Fruit fly (Drosophila melanogaster) whole organism, wandering third instar larva: ENCODE data around the gene sala.

Source experiments
- Myc ChIP-seq: fragments of >200 bp; optimal IDR thresholded peaks from 2 replicates; lab custom pipeline; 2017
- dsf ChIP-seq: sonication (Bioruptor generic); optimal IDR thresholded peaks from 2 replicates; lab custom pipeline; 2016; ENCODE audit warnings: missing biosample characterization, missing genetic modification characterization, borderline replicate concordance
- pan ChIP-seq: fragments of >200 bp; optimal IDR thresholded peaks from 2 replicates; lab custom pipeline; 2017
- sage ChIP-seq: fragments of 200-800 bp; sonication (Bioruptor generic); optimal IDR thresholded peaks from 2 replicates; lab custom pipeline; 2016; ENCODE audit warnings: missing biosample characterization, mild to moderate bottlenecking, missing genetic modification characterization
- woc ChIP-seq: sonication (Bioruptor generic); optimal IDR thresholded peaks from 2 replicates; lab custom pipeline; 2016; ENCODE audit warnings: missing biosample characterization, mild to moderate bottlenecking, missing genetic modification characterization

DNA sequence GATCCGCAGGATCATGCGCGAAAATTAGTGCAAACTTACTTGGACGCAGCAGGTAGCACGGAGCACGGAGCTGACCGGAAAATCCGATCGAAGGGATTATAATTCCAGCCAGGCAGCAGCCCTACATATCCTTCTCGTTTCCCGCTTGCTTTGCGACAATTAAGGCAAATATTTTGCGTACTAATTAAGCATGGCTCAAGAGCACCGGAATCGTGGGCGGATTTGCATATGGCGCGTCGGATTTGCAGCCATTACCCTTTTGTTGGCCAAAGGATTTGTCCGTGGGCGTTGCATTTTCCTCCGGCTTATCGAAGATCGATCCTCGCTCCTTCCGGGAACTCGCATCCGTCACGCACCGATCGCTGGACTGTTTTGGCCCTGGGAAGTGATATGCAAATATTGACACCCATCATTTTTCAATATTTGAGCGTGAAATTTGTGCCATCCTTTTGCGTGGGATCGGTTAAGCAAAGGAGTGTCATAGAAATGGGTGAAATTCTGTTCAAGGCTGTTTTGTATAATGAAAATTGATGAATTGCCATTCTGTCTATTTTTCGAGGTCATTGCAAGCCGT, 28.9 kb upstream of the sala start:
- TF ChIP-seq woc (no peak), dsf (GFP tag; lab: Kevin White, UChicago) (no peak), Myc (no peak), sage (GFP tag; lab: Kevin White, UChicago) (no peak), pan (lab: Kevin White, UChicago) (no peak)
